Fruit fly (Drosophila melanogaster) whole organism, embryonic: ENCODE results near the gene NimC2.
A peak's percentile ranks its signal among the peaks of the same experiment; 100 is the strongest.

ENCODE experiments used
- Adf1 ChIP-seq: fragments of 200-800 bp; sonication (Bioruptor generic); IDR thresholded peaks from 2 replicates; pipeline ENCODE4 v1.3.6; 2022; ENCODE audit warnings: missing biosample characterization, missing genetic modification characterization
- CG11398 ChIP-seq: fragments of 200-800 bp; sonication (Bioruptor generic); optimal IDR thresholded peaks from 2 replicates; lab custom pipeline; 2016; ENCODE audit warnings: missing biosample characterization, missing genetic modification characterization
- CG11695 ChIP-seq: fragments of 200-800 bp; sonication (Bioruptor generic); IDR thresholded peaks from 3 replicates; pipeline ENCODE4 v1.3.6; 2022; ENCODE audit warnings: missing biosample characterization, missing genetic modification characterization
- CG12236 ChIP-seq: fragments of 200-800 bp; sonication (Bioruptor generic); optimal IDR thresholded peaks from 2 replicates; lab custom pipeline; 2016; ENCODE audit warnings: missing biosample characterization, missing genetic modification characterization
- CG13894 ChIP-seq: fragments of 200-800 bp; sonication (Bioruptor generic); optimal IDR thresholded peaks from 3 replicates; lab custom pipeline; 2018; ENCODE audit warnings: missing biosample characterization, mild to moderate bottlenecking, missing genetic modification characterization, moderate library complexity
- CG15073 ChIP-seq: fragments of 200-800 bp; sonication (Bioruptor generic); optimal IDR thresholded peaks from 2 replicates; lab custom pipeline; 2016; ENCODE audit warnings: missing biosample characterization, missing genetic modification characterization
- CG1647 ChIP-seq: fragments of 200-800 bp; sonication (Bioruptor generic); optimal IDR thresholded peaks from 3 replicates; lab custom pipeline; 2016; ENCODE audit warnings: missing biosample characterization, missing genetic modification characterization
- CG16863 ChIP-seq: fragments of 200-800 bp; sonication (Bioruptor generic); optimal IDR thresholded peaks from 3 replicates; lab custom pipeline; 2016; ENCODE audit warnings: missing biosample characterization, missing genetic modification characterization
- CG17829 ChIP-seq: fragments of 200-800 bp; optimal IDR thresholded peaks from 2 replicates; lab custom pipeline; 2019; ENCODE audit warnings: missing biosample characterization, mild to moderate bottlenecking, missing genetic modification characterization, moderate library complexity
- CG17912 ChIP-seq: fragments of 200-800 bp; sonication (Bioruptor generic); optimal IDR thresholded peaks from 2 replicates; lab custom pipeline; 2018; ENCODE audit warnings: missing biosample characterization, mild to moderate bottlenecking, missing genetic modification characterization
- CG18011 ChIP-seq: fragments of 200-800 bp; sonication (Bioruptor generic); optimal IDR thresholded peaks from 2 replicates; lab custom pipeline; 2017; ENCODE audit warnings: missing biosample characterization, missing genetic modification characterization, mild to moderate bottlenecking, moderate library complexity, missing genotype
- CG2120 ChIP-seq: fragments of 200-800 bp; sonication (Bioruptor generic); optimal IDR thresholded peaks from 3 replicates; lab custom pipeline; 2016; ENCODE audit warnings: missing biosample characterization, missing genetic modification characterization
- CG2678 ChIP-seq: fragments of 200-800 bp; sonication (Bioruptor generic); optimal IDR thresholded peaks from 3 replicates; lab custom pipeline; 2019; ENCODE audit warnings: missing biosample characterization, mild to moderate bottlenecking, missing genetic modification characterization, moderate library complexity
- CG30403 ChIP-seq: fragments of 200-800 bp; sonication (Bioruptor generic); optimal IDR thresholded peaks from 3 replicates; lab custom pipeline; 2016; ENCODE audit warnings: missing biosample characterization, missing genetic modification characterization
- CG4820 ChIP-seq: fragments of 200-800 bp; sonication (Bioruptor generic); optimal IDR thresholded peaks from 3 replicates; lab custom pipeline; 2016; ENCODE audit warnings: missing biosample characterization, missing genetic modification characterization
- CG5180 ChIP-seq: fragments of 200-800 bp; sonication (Bioruptor generic); optimal IDR thresholded peaks from 3 replicates; lab custom pipeline; 2017; ENCODE audit warnings: missing biosample characterization, missing genetic modification characterization, mild to moderate bottlenecking, moderate library complexity, missing genetic modification reagents
- CG7372 ChIP-seq: fragments of 200-800 bp; sonication (Bioruptor generic); IDR thresholded peaks from 2 replicates; pipeline ENCODE4 v1.3.6; 2022; ENCODE audit warnings: missing biosample characterization, missing genetic modification characterization
- CG8478 ChIP-seq: fragments of >200 bp; optimal IDR thresholded peaks from 2 replicates; lab custom pipeline; 2018
- CG8924 ChIP-seq: fragments of 200-800 bp; optimal IDR thresholded peaks from 3 replicates; lab custom pipeline; 2019; ENCODE audit warnings: missing biosample characterization, mild to moderate bottlenecking, missing genetic modification characterization, moderate library complexity
- Camta ChIP-seq: fragments of 200-800 bp; sonication (Bioruptor generic); optimal IDR thresholded peaks from 2 replicates; lab custom pipeline; 2016; ENCODE audit warnings: missing biosample characterization, missing genetic modification characterization
- Dbx ChIP-seq: fragments of 200-800 bp; sonication (Bioruptor generic); IDR thresholded peaks from 3 replicates; pipeline ENCODE4 v1.3.6; 2022; ENCODE audit warnings: missing biosample characterization, missing genetic modification characterization
- Ets65A ChIP-seq: fragments of 200-800 bp; sonication (Bioruptor generic); peaks from one replicate; lab custom pipeline; 2016; ENCODE audit warnings: missing biosample characterization, missing genetic modification characterization
- Fer2 ChIP-seq: fragments of 200-800 bp; sonication (Bioruptor generic); optimal IDR thresholded peaks from 2 replicates; lab custom pipeline; 2018; ENCODE audit warnings: missing biosample characterization, mild to moderate bottlenecking, missing genetic modification characterization, moderate library complexity
- HLHmδ ChIP-seq: fragments of 200-800 bp; sonication (Bioruptor generic); optimal IDR thresholded peaks from 2 replicates; lab custom pipeline; 2018; ENCODE audit warnings: missing biosample characterization, mild to moderate bottlenecking, missing genetic modification characterization, moderate library complexity
- HmgD ChIP-seq: fragments of 200-800 bp; sonication (Bioruptor generic); optimal IDR thresholded peaks from 3 replicates; lab custom pipeline; 2016; ENCODE audit warnings: missing biosample characterization, missing genetic modification characterization
- Hr3 ChIP-seq: fragments of 200-800 bp; sonication (Bioruptor generic); optimal IDR thresholded peaks from 3 replicates; lab custom pipeline; 2016; ENCODE audit warnings: missing biosample characterization, missing genetic modification characterization
- Hsf ChIP-seq: fragments of 200-800 bp; sonication (Bioruptor generic); optimal IDR thresholded peaks from 3 replicates; lab custom pipeline; 2016; ENCODE audit warnings: missing biosample characterization, missing genetic modification characterization
- Max ChIP-seq: fragments of 200-800 bp; sonication (Bioruptor generic); optimal IDR thresholded peaks from 2 replicates; lab custom pipeline; 2016; ENCODE audit warnings: missing biosample characterization, mild to moderate bottlenecking, missing genetic modification characterization
- Med ChIP-seq: fragments of 200-800 bp; sonication (Bioruptor generic); peaks from one replicate; lab custom pipeline; 2016; ENCODE audit warnings: missing biosample characterization, missing genetic modification characterization, mild to moderate bottlenecking, inconsistent platforms, moderate library complexity
- Myb ChIP-seq: fragments of 200-800 bp; sonication (Bioruptor generic); optimal IDR thresholded peaks from 2 replicates; lab custom pipeline; 2016; ENCODE audit warnings: missing biosample characterization, missing genetic modification characterization
- bbx ChIP-seq: fragments of 200-800 bp; sonication (Bioruptor generic); IDR thresholded peaks from 2 replicates; pipeline ENCODE4 v1.3.6; 2022; ENCODE audit warnings: missing biosample characterization, missing genetic modification characterization; ENCODE audit not compliant: partially characterized antibody
- bowl ChIP-seq: fragments of 200-800 bp; sonication (Bioruptor generic); IDR thresholded peaks from 2 replicates; pipeline ENCODE4 v1.3.6; 2022; ENCODE audit warnings: missing biosample characterization, missing genetic modification characterization
- bsh ChIP-seq, 2 experiments: fragments of 200-800 bp; sonication (Bioruptor generic); optimal IDR thresholded peaks; 2 replicates each; lab custom pipeline; 2017 to 2018; ENCODE audit warnings: mild to moderate bottlenecking in 2 of 2, missing biosample characterization in 2 of 2, missing genetic modification characterization in 2 of 2, moderate library complexity in 1 of 2
- corto ChIP-seq: fragments of 200-800 bp; sonication (Bioruptor generic); optimal IDR thresholded peaks from 2 replicates; lab custom pipeline; 2016; ENCODE audit warnings: missing biosample characterization, mild to moderate bottlenecking, missing genetic modification characterization, moderate library complexity
- dan ChIP-seq: fragments of 200-800 bp; sonication (Bioruptor generic); IDR thresholded peaks from 2 replicates; pipeline ENCODE4 v1.3.6; 2022; ENCODE audit warnings: missing biosample characterization, missing genetic modification characterization
- dmrt99B ChIP-seq: fragments of 200-800 bp; sonication (Bioruptor generic); optimal IDR thresholded peaks from 2 replicates; lab custom pipeline; 2018; ENCODE audit warnings: missing biosample characterization, mild to moderate bottlenecking, missing genetic modification characterization, moderate library complexity
- gt ChIP-seq: fragments of 200-800 bp; sonication (Bioruptor generic); IDR thresholded peaks from 2 replicates; pipeline ENCODE4 v1.3.6; 2022; ENCODE audit warnings: missing biosample characterization, missing genetic modification characterization
- ken ChIP-seq: fragments of 200-800 bp; sonication (Bioruptor generic); IDR thresholded peaks from 3 replicates; pipeline ENCODE4 v1.3.6; 2022; ENCODE audit warnings: missing biosample characterization, missing genetic modification characterization
- nmo ChIP-seq: fragments of 200-800 bp; sonication (Bioruptor generic); optimal IDR thresholded peaks from 2 replicates; lab custom pipeline; 2018; ENCODE audit warnings: missing biosample characterization, mild to moderate bottlenecking, missing genetic modification characterization, moderate library complexity
- peb ChIP-seq: fragments of 200-800 bp; sonication (Bioruptor generic); IDR thresholded peaks from 2 replicates; pipeline ENCODE4 v1.3.6; 2022; ENCODE audit warnings: missing biosample characterization, missing genetic modification characterization
- pnt ChIP-seq: fragments of 200-800 bp; sonication (Bioruptor generic); optimal IDR thresholded peaks from 3 replicates; lab custom pipeline; 2016; ENCODE audit warnings: missing biosample characterization, missing genetic modification characterization
- slbo ChIP-seq: fragments of 200-800 bp; sonication (Bioruptor generic); IDR thresholded peaks from 2 replicates; pipeline ENCODE4 v1.3.6; 2022; ENCODE audit warnings: missing biosample characterization, missing genetic modification characterization
- twi ChIP-seq: fragments of 200-800 bp; optimal IDR thresholded peaks from 2 replicates; lab custom pipeline; 2019; ENCODE audit warnings: missing biosample characterization, mild to moderate bottlenecking, missing genetic modification characterization, moderate library complexity
- unpg ChIP-seq: fragments of 200-800 bp; sonication (Bioruptor generic); optimal IDR thresholded peaks from 3 replicates; lab custom pipeline; 2018; ENCODE audit warnings: missing biosample characterization, mild to moderate bottlenecking, missing genetic modification characterization, moderate library complexity
- vvl ChIP-seq: fragments of 200-800 bp; sonication (Bioruptor generic); IDR thresholded peaks from 2 replicates; pipeline ENCODE4 v1.3.6; 2022; ENCODE audit warnings: missing biosample characterization, missing genetic modification characterization

Gene NimC2

DNA sequence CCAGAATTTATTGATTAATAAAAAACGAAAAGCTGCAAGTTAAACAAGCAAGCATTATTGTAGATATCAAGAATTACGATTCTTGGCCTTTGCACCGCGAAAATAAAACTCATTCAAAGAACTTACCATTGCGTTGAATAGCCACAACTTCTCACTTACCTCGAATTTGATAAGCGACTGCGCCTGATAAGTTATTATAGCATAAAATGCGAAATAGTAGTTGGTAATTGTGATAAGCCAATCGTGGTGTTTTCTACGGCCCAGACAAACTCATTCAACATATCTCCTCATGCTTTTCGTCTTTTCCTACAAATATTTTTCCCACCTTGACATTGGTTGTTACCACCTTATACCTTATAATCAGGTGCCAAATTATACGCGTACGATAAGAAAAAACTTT is 35.2 kb downstream of the NimC2 start (continued):
- TF ChIP-seq unpg = no peak
- TF ChIP-seq CG15073 = no peak

DNA sequence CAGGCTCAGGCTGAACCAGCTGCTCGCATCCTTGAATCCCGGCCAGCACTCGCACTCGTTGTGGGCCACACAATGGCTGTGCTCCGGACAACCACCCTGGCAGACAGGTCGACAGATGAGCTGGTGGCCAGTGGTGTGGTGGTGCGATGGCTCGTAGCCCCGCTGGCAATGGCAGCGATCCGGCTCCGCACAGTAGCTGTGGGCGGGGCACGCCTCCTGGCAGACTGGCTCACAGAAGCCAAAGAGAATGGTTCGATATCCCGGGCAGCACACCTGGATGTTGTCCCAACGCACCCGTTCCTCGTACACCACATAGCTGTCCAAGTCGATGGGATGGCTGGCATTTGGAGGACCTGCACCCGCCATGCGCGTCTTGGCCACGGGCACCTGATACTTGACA is 39.7 kb downstream of the NimC2 start:
- TF ChIP-seq dan (GFP tag; lab: Robert Waterston, UW) = no peak
- no peak for TF ChIP-seq Adf1
- no peak for TF ChIP-seq bsh (GFP tag; optimal IDR thresholded peaks at IDR 0.05; lab: Kevin White, UChicago)
- peak; percentile 58 for TF ChIP-seq Med (GFP tag; lab: Kevin White, UChicago)
- TF ChIP-seq Dbx (GFP tag; lab: Robert Waterston, UW) = 0 out of 3 replicates have a peak, but pooled peaks have one; percentile 24
- TF ChIP-seq CG12236 (GFP tag; lab: Kevin White, UChicago) = no peak
- 0 out of 3 replicates have a peak, but pooled peaks have one; percentile 14 for TF ChIP-seq ken
- TF ChIP-seq bbx = no peak
- no peak for TF ChIP-seq peb
- TF ChIP-seq Ets65A = peak; percentile 73
- no peak for TF ChIP-seq gt (GFP tag; lab: Robert Waterston, UW)
- TF ChIP-seq CG8478 = peak; percentile 89

DNA sequence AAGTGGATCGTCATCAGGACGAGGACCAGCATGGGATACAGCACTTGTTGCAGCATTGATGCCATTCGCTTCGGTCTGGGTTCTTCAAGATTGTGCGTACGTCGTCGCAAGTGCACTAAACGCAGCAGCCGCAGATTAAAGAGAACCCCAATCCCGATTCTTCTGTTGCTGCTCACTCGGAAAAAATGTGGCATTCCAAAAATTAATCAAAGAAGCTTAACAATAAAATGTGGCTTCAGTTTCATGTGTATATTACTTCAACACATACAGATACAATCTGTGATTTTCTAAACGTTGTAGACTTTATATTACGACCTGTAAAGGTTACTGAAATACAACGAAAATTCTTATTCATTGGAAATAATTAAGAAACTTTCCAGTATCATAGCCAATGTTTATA is 40.2 kb downstream of the NimC2 start, which contains the start of gene NimC3:
Gene NimC3, minus strand, starts transcription at position 101 of the 400 bp plus-strand sequence.
- no peak for TF ChIP-seq CG16863 (GFP tag; lab: Kevin White, UChicago)

DNA sequence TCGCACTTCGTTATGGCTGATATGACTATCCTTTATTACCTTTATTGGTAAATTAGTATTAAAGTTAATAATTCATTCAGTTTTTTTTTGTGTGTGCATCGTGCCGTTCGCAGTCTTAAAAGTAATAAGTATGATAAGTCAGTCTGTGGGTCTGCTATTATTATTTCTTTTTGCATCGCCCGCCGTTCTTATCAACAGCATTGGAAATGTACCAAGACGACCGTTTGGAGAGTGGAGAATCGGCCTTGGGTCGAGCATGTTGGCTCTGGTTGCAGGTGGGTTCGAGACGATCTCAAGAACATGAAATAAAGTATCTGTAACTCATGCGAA is 40.6 kb downstream of the NimC2 start:
- TF ChIP-seq CG30403 (GFP tag; lab: Kevin White, UChicago) (no peak), CG5180 (GFP tag; lab: Kevin White, UChicago) (peak; percentile 98)

DNA sequence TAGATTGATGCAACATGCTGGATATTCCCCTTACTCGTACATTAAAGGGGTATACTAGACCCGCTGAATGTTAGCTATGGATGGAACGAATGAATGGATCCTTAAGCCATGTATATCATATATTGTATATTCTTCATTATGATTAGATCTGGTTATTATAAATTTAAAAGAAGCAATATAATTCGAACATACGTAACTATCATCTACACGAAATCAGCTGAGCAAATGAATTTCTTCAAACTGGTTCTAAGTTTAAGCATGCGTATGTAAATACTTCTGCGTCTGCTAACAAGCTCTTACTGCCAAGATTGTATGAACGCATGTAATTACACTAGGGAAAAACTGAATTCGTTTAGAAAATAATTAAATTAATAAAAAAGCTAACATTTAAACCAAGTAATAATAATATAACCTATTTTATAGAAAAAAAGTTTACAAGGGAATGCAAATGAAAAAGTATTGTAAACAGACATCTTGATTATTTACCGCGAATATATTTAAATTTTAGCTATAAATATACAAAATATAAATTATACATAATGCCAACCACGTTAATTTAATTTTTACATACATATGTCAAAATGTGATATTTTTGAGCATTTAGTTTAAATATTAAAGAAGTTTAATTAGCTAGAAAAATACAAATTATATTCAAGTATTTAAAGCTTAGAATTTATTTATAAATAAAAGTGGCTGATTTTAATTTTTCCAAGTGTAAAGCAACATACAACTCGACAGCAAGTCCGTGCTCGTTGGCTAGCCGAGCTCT is 41.1 kb downstream of the NimC2 start:
- peak; percentile 13 for TF ChIP-seq CG4820 (GFP tag; lab: Kevin White, UChicago)
- TF ChIP-seq corto (GFP tag; lab: Kevin White, UChicago) = no peak
- TF ChIP-seq CG11695 (GFP tag; lab: Robert Waterston, UW) = peak; percentile 58; the same call in 2 of the 3 replicates
- TF ChIP-seq CG2120 = peak; percentile 65
- 0 out of 2 replicates have a peak, but pooled peaks have one; percentile 27 for TF ChIP-seq bowl (GFP tag; lab: Robert Waterston, UW)
- TF ChIP-seq CG13894 (tag; lab: Kevin White, UChicago) = no peak
- TF ChIP-seq CG2678 = peak; percentile 84
- TF ChIP-seq Fer2 (tag; lab: Kevin White, UChicago) = no peak
- TF ChIP-seq HmgD (GFP tag; lab: Kevin White, UChicago) = no peak
- peak; percentile 91 for TF ChIP-seq nmo
- no peak for TF ChIP-seq CG7372
- peak; percentile 21 for TF ChIP-seq twi (tag; lab: Kevin White, UChicago)
- TF ChIP-seq Max (GFP tag; lab: Kevin White, UChicago) = peak; percentile 26
- no peak for TF ChIP-seq Camta (GFP tag; lab: Kevin White, UChicago)
- TF ChIP-seq pnt (GFP tag; lab: Kevin White, UChicago) = peak; percentile 22
- no peak for TF ChIP-seq CG11398 (GFP tag; lab: Kevin White, UChicago)
- TF ChIP-seq Hr3 (GFP tag; lab: Kevin White, UChicago) = peak; percentile 44
- TF ChIP-seq CG8924 = peak; percentile 85
- TF ChIP-seq HLHmδ = no peak
- TF ChIP-seq vvl (GFP tag; lab: Robert Waterston, UW) = peak; percentile 85
- TF ChIP-seq Hsf (GFP tag; lab: Kevin White, UChicago) = peak; percentile 73
- TF ChIP-seq CG18011 (GFP tag; lab: Kevin White, UChicago) = no peak
- TF ChIP-seq slbo (GFP tag; lab: Robert Waterston, UW) = peak; percentile 62
- no peak for TF ChIP-seq Myb (GFP tag; lab: Kevin White, UChicago)
- no peak for TF ChIP-seq CG17912
- peak; percentile 44 for TF ChIP-seq CG1647 (GFP tag; lab: Kevin White, UChicago)
- TF ChIP-seq dmrt99B (tag; lab: Kevin White, UChicago) = peak; percentile 72
- peak; percentile 52 for TF ChIP-seq CG17829 (tag; lab: Kevin White, UChicago)
